Worm (Caenorhabditis elegans): ENCODE results near the gene dos-1.

ce11 chrIII:9101212-9101611 is 2.5 kb upstream of the dos-1 start, which contains the start of gene ZK507.1:
- TF ChIP-seq syd-9 (tag; optimal IDR thresholded peaks at IDR 0.05), result no peak
- no peak for TF ChIP-seq sox-4 (tag; optimal IDR thresholded peaks at IDR 0.05)
- no peak for TF ChIP-seq elt-2 (tag; optimal IDR thresholded peaks at IDR 0.05)
- TF ChIP-seq ama-1 (optimal IDR thresholded peaks at IDR 0.05), result no peak
- TF ChIP-seq fkh-10 (GFP tag; optimal IDR thresholded peaks at IDR 0.05), result no peak
- TF ChIP-seq nhr-11 (tag; optimal IDR thresholded peaks at IDR 0.05), result no peak
- TF ChIP-seq pax-1 (tag; optimal IDR thresholded peaks at IDR 0.05), result no peak
- no peak for TF ChIP-seq lin-11 (tag; optimal IDR thresholded peaks at IDR 0.05)
- no peak for TF ChIP-seq tbx-2 (tag; optimal IDR thresholded peaks at IDR 0.05)
- TF ChIP-seq mec-3 (tag; optimal IDR thresholded peaks at IDR 0.05; ENCODE audit: borderline replicate concordance), result no peak
- no peak for TF ChIP-seq npax-4 (tag; optimal IDR thresholded peaks at IDR 0.05)
- no peak for TF ChIP-seq ceh-22 (tag; optimal IDR thresholded peaks at IDR 0.05)
- no peak for TF ChIP-seq unc-55 (GFP tag; optimal IDR thresholded peaks at IDR 0.05)
- no peak for TF ChIP-seq hlh-30 (tag; optimal IDR thresholded peaks at IDR 0.05; ENCODE audit: insufficient read depth)

Measured in whole organism, late embryonic.